Worm (Caenorhabditis elegans) whole organism, L4 larva: Measurements from ENCODE around the gene his-69.

Experiments
- F37D6.2 ChIP-seq: sonication (generic microtip); optimal IDR thresholded peaks from 2 replicates; lab custom pipeline; 2016; ENCODE audit warnings: mild to moderate bottlenecking, missing genetic modification characterization, missing compliant biosample characterization
- Y75B8A.6 ChIP-seq: fragments of 200-800 bp; sonication (Bioruptor generic); IDR thresholded peaks from 2 replicates; pipeline ENCODE4 v1.3.6; 2022; ENCODE audit warnings: missing genetic modification reagents, missing genetic modification characterization, missing compliant biosample characterization
- ZK546.5 ChIP-seq, 2 experiments: sonication (generic microtip); optimal IDR thresholded peaks; 2 replicates each; lab custom pipeline; 2017; ENCODE audit warnings: missing biosample characterization in 2 of 2, missing genetic modification characterization in 2 of 2
- attf-4 ChIP-seq: sonication (generic microtip); optimal IDR thresholded peaks from 3 replicates; lab custom pipeline; 2017; ENCODE audit warnings: missing biosample characterization, missing genetic modification characterization
- ceh-82 ChIP-seq: sonication (generic microtip); optimal IDR thresholded peaks from 2 replicates; lab custom pipeline; 2017; ENCODE audit warnings: missing biosample characterization, missing genetic modification characterization
- ces-1 ChIP-seq: fragments of 150-350 bp; sonication (generic microtip); optimal IDR thresholded peaks from 4 replicates; lab custom pipeline; 2014; ENCODE audit warnings: missing biosample characterization, missing genetic modification reagents, missing genetic modification characterization
- ctbp-1 ChIP-seq: fragments of 200-800 bp; sonication (Bioruptor generic); IDR thresholded peaks from 2 replicates; pipeline ENCODE4 v1.3.6; 2022; ENCODE audit warnings: missing genetic modification reagents, missing genetic modification characterization, missing compliant biosample characterization
- daf-19 ChIP-seq: fragments of 200-800 bp; sonication (Bioruptor generic); conservative IDR thresholded peaks from 2 replicates; pipeline ENCODE4 v1.3.6; 2022; ENCODE audit warnings: missing genetic modification characterization, missing compliant biosample characterization
- dmd-6 ChIP-seq: fragments of 200-800 bp; sonication (Bioruptor generic); IDR thresholded peaks from 2 replicates; pipeline ENCODE4 v1.3.6; 2022; ENCODE audit warnings: missing genetic modification reagents, missing genetic modification characterization, missing compliant biosample characterization
- dpl-1 ChIP-seq: fragments of 150-350 bp; optimal IDR thresholded peaks from 2 replicates; lab custom pipeline; 2014; ENCODE audit warnings: missing biosample characterization, missing genetic modification reagents, missing genetic modification characterization
- egl-27 ChIP-seq: sonication (generic microtip); optimal IDR thresholded peaks from 3 replicates; lab custom pipeline; 2017; ENCODE audit warnings: missing biosample characterization, missing genetic modification reagents, missing genetic modification characterization
- egl-43 ChIP-seq: fragments of 200-800 bp; sonication (Bioruptor generic); IDR thresholded peaks from 2 replicates; pipeline ENCODE4 v1.3.6; 2022; ENCODE audit warnings: missing genetic modification reagents, missing genetic modification characterization, missing compliant biosample characterization
- fos-1 ChIP-seq: fragments of 150-350 bp; optimal IDR thresholded peaks from 2 replicates; lab custom pipeline; 2014; ENCODE audit warnings: missing biosample characterization, missing genetic modification characterization
- hif-1 ChIP-seq, 2 experiments: sonication (generic microtip); optimal IDR thresholded peaks; 2 replicates each; lab custom pipeline; 2016 to 2017; ENCODE audit warnings: missing compliant biosample characterization in 2 of 2, missing genetic modification characterization in 2 of 2, missing genetic modification reagents in 2 of 2, missing genotype in 2 of 2, mild to moderate bottlenecking in 1 of 2
- hlh-11 ChIP-seq: fragments of 200-800 bp; sonication (Bioruptor generic); optimal IDR thresholded peaks from 2 replicates; lab custom pipeline; 2018; ENCODE audit warnings: mild to moderate bottlenecking, missing genetic modification characterization, missing compliant biosample characterization
- hlh-30 ChIP-seq: sonication (generic microtip); optimal IDR thresholded peaks from 2 replicates; lab custom pipeline; 2017; ENCODE audit warnings: antibody characterized with exemption, mild to moderate bottlenecking, missing genetic modification characterization, missing compliant biosample characterization; ENCODE audit not compliant: insufficient read depth
- hmg-1.1 ChIP-seq: fragments of 200-800 bp; sonication (Bioruptor generic); IDR thresholded peaks from 2 replicates; pipeline ENCODE4 v1.3.6; 2022; ENCODE audit warnings: missing genetic modification reagents, missing genetic modification characterization, missing compliant biosample characterization
- jun-1 ChIP-seq: fragments of 150-350 bp; optimal IDR thresholded peaks from 2 replicates; lab custom pipeline; 2014; ENCODE audit warnings: missing biosample characterization, missing genetic modification reagents, missing genetic modification characterization
- lin-1 ChIP-seq: fragments of 200-800 bp; sonication (Bioruptor generic); IDR thresholded peaks from 2 replicates; pipeline ENCODE4 v1.3.6; 2022; ENCODE audit warnings: missing genetic modification reagents, missing genetic modification characterization, missing compliant biosample characterization
- lin-13 ChIP-seq: fragments of 150-350 bp; optimal IDR thresholded peaks from 2 replicates; lab custom pipeline; 2014; ENCODE audit warnings: missing biosample characterization, missing genetic modification reagents, missing genetic modification characterization
- lin-15B ChIP-seq: fragments of 150-350 bp; sonication (generic microtip); optimal IDR thresholded peaks from 3 replicates; lab custom pipeline; 2014; ENCODE audit warnings: missing biosample characterization, missing genetic modification characterization
- madf-9 ChIP-seq: fragments of 200-800 bp; sonication (Bioruptor generic); conservative IDR thresholded peaks from 2 replicates; pipeline ENCODE4 v1.3.6; 2022; ENCODE audit warnings: missing genetic modification reagents, missing genetic modification characterization, missing compliant biosample characterization
- mdl-1 ChIP-seq, 2 experiments: fragments of 150-350 bp in 1 of 2; sonication (generic microtip) in 1 of 2; optimal IDR thresholded peaks; 2 replicates each; lab custom pipeline; 2014 to 2017; ENCODE audit warnings: missing biosample characterization in 2 of 2, missing genetic modification characterization in 2 of 2
- mdt-29 ChIP-seq: fragments of 200-800 bp; sonication (Bioruptor generic); IDR thresholded peaks from 2 replicates; pipeline ENCODE4 v1.3.6; 2022; ENCODE audit warnings: missing genetic modification reagents, missing genetic modification characterization, missing compliant biosample characterization
- mes-2 ChIP-seq: sonication (generic microtip); optimal IDR thresholded peaks from 2 replicates; lab custom pipeline; 2016; ENCODE audit warnings: missing genotype, mild to moderate bottlenecking, missing genetic modification characterization, missing compliant biosample characterization; ENCODE audit not compliant: poor library complexity, severe bottlenecking
- mxl-2 ChIP-seq: fragments of 200-800 bp; sonication (Bioruptor generic); conservative IDR thresholded peaks from 2 replicates; pipeline ENCODE4 v1.3.6; 2022; ENCODE audit warnings: missing genetic modification reagents, missing genetic modification characterization, missing compliant biosample characterization
- nhr-237 ChIP-seq: sonication (generic microtip); optimal IDR thresholded peaks from 2 replicates; lab custom pipeline; 2017; ENCODE audit warnings: missing biosample characterization, missing genetic modification characterization
- nhr-48 ChIP-seq: sonication (generic microtip); optimal IDR thresholded peaks from 2 replicates; lab custom pipeline; 2016; ENCODE audit warnings: mild to moderate bottlenecking, missing genetic modification characterization, missing compliant biosample characterization
- nhr-76 ChIP-seq: fragments of 150-350 bp; optimal IDR thresholded peaks from 2 replicates; lab custom pipeline; 2014; ENCODE audit warnings: missing biosample characterization, missing genetic modification characterization
- nhr-77 ChIP-seq: fragments of 150-350 bp; optimal IDR thresholded peaks from 2 replicates; lab custom pipeline; 2014; ENCODE audit warnings: missing biosample characterization, missing genetic modification characterization
- pha-4 ChIP-seq, 2 experiments: fragments of 150-350 bp in 1 of 2; fragments of 200-800 bp in 1 of 2; sonication (Bioruptor generic) in 1 of 2; IDR thresholded peaks in 1 of 2; optimal IDR thresholded peaks in 1 of 2; 2 replicates each; pipeline versions ENCODE4 v1.3.6 to Lab custom; 2014 to 2022; ENCODE audit warnings: missing genetic modification characterization in 2 of 2, missing genetic modification reagents in 2 of 2, missing biosample characterization in 1 of 2, missing compliant biosample characterization in 1 of 2
- pqm-1 ChIP-seq: sonication (generic microtip); optimal IDR thresholded peaks from 2 replicates; lab custom pipeline; 2017; ENCODE audit warnings: missing biosample characterization, missing genetic modification characterization
- rbr-2 ChIP-seq: sonication (generic microtip); optimal IDR thresholded peaks from 2 replicates; lab custom pipeline; 2016; ENCODE audit warnings: missing genotype, missing genetic modification characterization, missing compliant biosample characterization
- set-16 ChIP-seq: fragments of 200-800 bp; sonication (Bioruptor generic); IDR thresholded peaks from 2 replicates; pipeline ENCODE4 v1.3.6; 2022; ENCODE audit warnings: missing genetic modification reagents, missing genetic modification characterization, missing compliant biosample characterization
- skn-1 ChIP-seq: fragments of 150-350 bp; optimal IDR thresholded peaks from 2 replicates; lab custom pipeline; 2014; ENCODE audit warnings: missing biosample characterization, missing genetic modification characterization
- snpc-1.2 ChIP-seq: fragments of 200-800 bp; sonication (Bioruptor generic); IDR thresholded peaks from 2 replicates; pipeline ENCODE4 v1.3.6; 2022; ENCODE audit warnings: missing genetic modification reagents, missing genetic modification characterization, missing compliant biosample characterization
- spr-1 ChIP-seq: sonication (generic microtip); optimal IDR thresholded peaks from 2 replicates; lab custom pipeline; 2016; ENCODE audit warnings: mild to moderate bottlenecking, missing genetic modification characterization, missing compliant biosample characterization
- unc-130 ChIP-seq: sonication (generic microtip); optimal IDR thresholded peaks from 2 replicates; lab custom pipeline; 2016; ENCODE audit warnings: missing genetic modification reagents, missing genetic modification characterization, missing compliant biosample characterization
- zag-1 ChIP-seq: fragments of 150-350 bp; optimal IDR thresholded peaks from 2 replicates; lab custom pipeline; 2014; ENCODE audit warnings: missing biosample characterization, missing genetic modification characterization
- zfp-3 ChIP-seq: fragments of 200-800 bp; sonication (Bioruptor generic); conservative IDR thresholded peaks from 2 replicates; pipeline ENCODE4 v1.3.6; 2022; ENCODE audit warnings: missing genetic modification reagents, missing genetic modification characterization, missing compliant biosample characterization
- zip-11 ChIP-seq: fragments of 200-800 bp; sonication (Bioruptor generic); IDR thresholded peaks from 2 replicates; pipeline ENCODE4 v1.3.6; 2022; ENCODE audit warnings: missing genetic modification characterization, missing compliant biosample characterization
- ztf-7 ChIP-seq: fragments of 150-350 bp; optimal IDR thresholded peaks from 2 replicates; lab custom pipeline; 2014; ENCODE audit warnings: missing biosample characterization, missing genetic modification characterization

his-69 gene

ce11 chrIII:4037332-4037731 is 21.2 kb downstream of the his-69 start (continued):
- TF ChIP-seq ces-1 (GFP tag; lab: Kevin White, UChicago) (no peak), mxl-2 (GFP tag; lab: Robert Waterston, UW) (no peak), hlh-11 (tag; lab: Kevin White, UChicago) (peak; percentile 64), zip-11 (no peak), zfp-3 (GFP tag; lab: Robert Waterston, UW) (no peak), mdt-29 (GFP tag; lab: Robert Waterston, UW) (no peak), dmd-6 (0 out of 2 replicates have a peak, but pooled peaks have one; percentile 10), nhr-48 (tag; lab: Kevin White, UChicago) (no peak), daf-19 (GFP tag; lab: Robert Waterston, UW) (no peak), attf-4 (tag; lab: Kevin White, UChicago) (no peak), spr-1 (tag; lab: Kevin White, UChicago) (no peak), set-16 (peak; percentile 84), mdl-1 (tag; optimal IDR thresholded peaks at IDR 0.05; lab: Kevin White, UChicago) (no peak), lin-15B (tag; lab: Kevin White, UChicago) (no peak), hif-1 (tag; optimal IDR thresholded peaks at IDR 0.05; lab: Kevin White, UChicago) (no peak), F37D6.2 (tag; lab: Kevin White, UChicago) (no peak), skn-1 (no peak), mes-2 (tag; lab: Kevin White, UChicago) (peak; percentile 40), ceh-82 (tag; lab: Kevin White, UChicago) (no peak), jun-1 (tag; lab: Kevin White, UChicago) (no peak), pha-4 (GFP tag; IDR thresholded peaks at IDR 0.05; lab: Robert Waterston, UW) (no peak), pha-4 (tag; optimal IDR thresholded peaks at IDR 0.05; lab: Kevin White, UChicago) (no peak), dpl-1 (GFP tag; lab: Kevin White, UChicago) (peak; percentile 4), lin-13 (GFP tag; lab: Kevin White, UChicago) (no peak), hmg-1.1 (0 out of 2 replicates have a peak, but pooled peaks have one; percentile 52), rbr-2 (tag; lab: Kevin White, UChicago) (no peak), zag-1 (tag; lab: Kevin White, UChicago) (no peak), ztf-7 (tag; lab: Kevin White, UChicago) (no peak), ZK546.5 (tag; optimal IDR thresholded peaks at IDR 0.05; lab: Kevin White, UChicago) (no peak), lin-1 (GFP tag; lab: Robert Waterston, UW) (no peak), hlh-30 (tag; lab: Kevin White, UChicago) (peak; percentile 6), pqm-1 (tag; lab: Kevin White, UChicago) (no peak), nhr-76 (tag; lab: Kevin White, UChicago) (no peak), unc-130 (GFP tag; lab: Kevin White, UChicago) (no peak), egl-43 (GFP tag; lab: Robert Waterston, UW) (0 out of 2 replicates have a peak, but pooled peaks have one; percentile 62), egl-27 (tag; lab: Kevin White, UChicago) (no peak), madf-9 (GFP tag; lab: Robert Waterston, UW) (no peak), nhr-77 (tag; lab: Kevin White, UChicago) (no peak), ctbp-1 (no peak), snpc-1.2 (GFP tag; lab: Robert Waterston, UW) (no peak), Y75B8A.6 (GFP tag; lab: Robert Waterston, UW) (no peak), fos-1 (no peak)

- TF ChIP-seq nhr-237 (tag; lab: Kevin White, UChicago), result no peak
Observed at ce11 chrIII:4036740-4037139, 21.8 kb downstream of the his-69 start, which contains the start of gene hum-5. Gene hum-5, minus strand, starts transcription at chrIII:4036840.
